Worm (Caenorhabditis elegans) whole organism, late embryonic: ENCODE data around the gene ife-4.

Source experiments
- ama-1 ChIP-seq: fragments of 150-350 bp; optimal IDR thresholded peaks from 2 replicates; lab custom pipeline; 2014
- ceh-14 ChIP-seq: sonication (generic microtip); optimal IDR thresholded peaks from 2 replicates; lab custom pipeline; 2016; ENCODE audit warnings: missing genotype, missing genetic modification characterization, missing compliant biosample characterization
- ceh-48 ChIP-seq: sonication (generic microtip); optimal IDR thresholded peaks from 2 replicates; lab custom pipeline; 2016; ENCODE audit warnings: missing genetic modification characterization, inconsistent platforms, missing compliant biosample characterization
- ceh-9 ChIP-seq: sonication (generic microtip); optimal IDR thresholded peaks from 2 replicates; lab custom pipeline; 2016; ENCODE audit warnings: mild to moderate bottlenecking, missing genetic modification characterization, inconsistent platforms, missing compliant biosample characterization
- dmd-4 ChIP-seq: sonication (generic microtip); optimal IDR thresholded peaks from 2 replicates; lab custom pipeline; 2016; ENCODE audit warnings: borderline replicate concordance, missing genetic modification characterization, missing compliant biosample characterization
- fkh-6 ChIP-seq: sonication (generic microtip); optimal IDR thresholded peaks from 2 replicates; lab custom pipeline; 2016; ENCODE audit warnings: missing genetic modification characterization, missing compliant biosample characterization
- gmeb-2 ChIP-seq: sonication (generic microtip); optimal IDR thresholded peaks from 2 replicates; lab custom pipeline; 2016; ENCODE audit warnings: missing genetic modification characterization, inconsistent platforms, missing compliant biosample characterization
- hlh-15 ChIP-seq: sonication (generic microtip); optimal IDR thresholded peaks from 2 replicates; lab custom pipeline; 2016; ENCODE audit warnings: missing genetic modification characterization, missing compliant biosample characterization
- pag-3 ChIP-seq: sonication (generic microtip); optimal IDR thresholded peaks from 2 replicates; lab custom pipeline; 2016; ENCODE audit warnings: missing compliant biosample characterization, missing genetic modification characterization, borderline replicate concordance
- pha-4 ChIP-seq: fragments of 150-350 bp; optimal IDR thresholded peaks from 2 replicates; lab custom pipeline; 2018; ENCODE audit warnings: missing biosample characterization, missing genetic modification reagents, missing genetic modification characterization
- pqm-1 ChIP-seq: sonication (generic microtip); optimal IDR thresholded peaks from 2 replicates; lab custom pipeline; 2016; ENCODE audit warnings: missing genetic modification characterization, missing compliant biosample characterization
- ttx-3 ChIP-seq: sonication (generic microtip); optimal IDR thresholded peaks from 2 replicates; lab custom pipeline; 2016; ENCODE audit warnings: missing genetic modification reagents, missing genetic modification characterization, missing compliant biosample characterization
- unc-3 ChIP-seq, 2 experiments: fragments of 200-800 bp in 1 of 2; sonication (Bioruptor generic) in 1 of 2; sonication (generic microtip) in 1 of 2; conservative IDR thresholded peaks in 1 of 2; optimal IDR thresholded peaks in 1 of 2; 2 replicates each; pipeline versions ENCODE4 v1.3.6 to Lab custom; 2016 to 2022; ENCODE audit warnings: missing compliant biosample characterization in 2 of 2, missing genetic modification characterization in 2 of 2, missing genetic modification reagents in 1 of 2
- unc-86 ChIP-seq: sonication (generic microtip); optimal IDR thresholded peaks from 2 replicates; lab custom pipeline; 2016; ENCODE audit warnings: missing genetic modification characterization, missing compliant biosample characterization

DNA sequence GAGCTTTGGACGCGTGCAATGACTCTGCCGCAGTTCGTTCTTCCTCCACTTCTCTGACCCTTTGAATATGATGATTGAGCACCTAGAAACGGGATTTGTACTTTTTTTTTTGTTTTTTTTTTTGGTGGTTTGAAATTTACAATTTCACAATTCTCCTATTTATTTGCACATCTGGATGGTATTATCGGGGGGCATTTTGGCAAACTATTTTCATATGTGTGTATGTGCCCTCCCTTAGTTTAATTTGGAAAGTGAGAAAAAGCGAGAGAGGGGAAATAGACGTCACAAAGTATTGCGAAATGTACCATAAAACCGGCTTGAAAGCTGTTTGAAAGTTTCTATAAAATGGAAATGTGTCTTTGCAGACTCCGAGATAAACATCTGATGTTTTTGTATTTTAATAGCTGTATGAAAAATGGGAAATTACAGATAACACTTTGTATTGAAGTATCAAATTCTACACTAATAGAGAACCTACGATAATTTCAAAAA, 17.6 kb upstream of the ife-4 start:
- no peak for TF ChIP-seq ama-1 (lab: Kevin White, UChicago)
- TF ChIP-seq gmeb-2 (tag; lab: Kevin White, UChicago) = no peak
- TF ChIP-seq hlh-15 = no peak
- no peak for TF ChIP-seq ceh-14 (tag; lab: Kevin White, UChicago)
- TF ChIP-seq pha-4 (tag; lab: Kevin White, UChicago) = no peak
- TF ChIP-seq unc-3 (GFP tag; conservative IDR thresholded peaks at IDR 0.05; lab: Robert Waterston, UW) = no peak
- TF ChIP-seq unc-3 (tag; optimal IDR thresholded peaks at IDR 0.05; lab: Kevin White, UChicago) = no peak
- no peak for TF ChIP-seq pqm-1 (tag; lab: Kevin White, UChicago)
- TF ChIP-seq unc-86 (tag; lab: Kevin White, UChicago) = no peak
- no peak for TF ChIP-seq pag-3
- TF ChIP-seq ceh-9 (tag; lab: Kevin White, UChicago) = no peak
- TF ChIP-seq dmd-4 (tag; lab: Kevin White, UChicago) = no peak
- TF ChIP-seq ttx-3 (tag; lab: Kevin White, UChicago) = no peak
- TF ChIP-seq ceh-48 = no peak
- no peak for TF ChIP-seq fkh-6
